Worm (Caenorhabditis elegans): Measurements from ENCODE around the gene fbxc-48.

Gene fbxc-48

DNA sequence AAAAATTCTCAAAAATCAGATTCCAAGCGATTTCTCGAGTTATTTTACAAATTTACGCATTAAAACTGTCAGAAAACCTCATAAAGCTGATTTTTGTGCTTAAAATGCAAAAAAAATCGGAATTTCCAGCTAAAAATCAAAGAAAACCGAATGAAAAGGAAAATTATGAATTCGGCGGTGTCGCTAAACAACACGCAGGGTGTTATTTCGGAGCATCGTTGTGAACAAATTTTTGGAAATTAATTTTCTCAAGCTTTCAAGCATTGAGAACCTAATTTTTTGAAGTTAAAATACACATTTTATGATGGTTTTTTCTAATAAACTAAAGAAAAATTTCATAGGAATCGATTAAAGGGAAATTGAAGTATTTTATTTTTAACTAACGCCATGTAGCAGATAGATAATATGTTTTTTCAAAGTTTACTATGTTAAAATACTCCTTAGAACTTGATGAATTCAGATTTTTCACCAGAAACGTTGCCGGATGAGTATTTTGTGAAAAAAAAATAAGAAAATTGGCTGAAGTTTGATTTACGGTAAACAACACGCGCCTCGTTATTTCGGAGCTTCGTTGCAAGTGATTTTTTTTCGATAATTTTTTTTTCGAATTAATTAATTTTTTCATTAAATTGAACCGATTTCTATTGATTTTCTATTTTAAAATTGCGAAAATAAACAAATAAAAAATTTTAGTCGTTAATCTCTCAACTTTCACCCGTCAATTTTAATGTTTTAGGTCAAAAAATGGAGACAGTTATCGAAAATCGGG lies 39.2 kb downstream of the fbxc-48 start, which contains the start of gene thoc-1:
Gene thoc-1 (plus strand): TSS at position 737 of the 769 bp plus-strand sequence.
- TF ChIP-seq hlh-11 (tag; optimal IDR thresholded peaks at IDR 0.05) (no peak), ceh-28 (tag; optimal IDR thresholded peaks at IDR 0.05) (no peak), T20F7.1 (GFP tag; optimal IDR thresholded peaks at IDR 0.05) (peak; percentile 93), hmg-1.1 (GFP tag; IDR thresholded peaks at IDR 0.05) (no peak), daf-16 (GFP tag; optimal IDR thresholded peaks at IDR 0.05) (no peak), daf-16 (tag; optimal IDR thresholded peaks at IDR 0.05) (peak; percentile 3), nhr-6 (tag; optimal IDR thresholded peaks at IDR 0.05) (no peak), unc-130 (GFP tag; optimal IDR thresholded peaks at IDR 0.05) (no peak), madf-5 (GFP tag; IDR thresholded peaks at IDR 0.05) (no peak), Y105C5A.15 (GFP tag; IDR thresholded peaks at IDR 0.05) (no peak), mep-1 (tag; optimal IDR thresholded peaks at IDR 0.05) (no peak), zip-2 (tag; optimal IDR thresholded peaks at IDR 0.05) (no peak), hlh-30 (tag; optimal IDR thresholded peaks at IDR 0.05; ENCODE audit: insufficient read depth) (no peak), F26F4.8 (GFP tag; conservative IDR thresholded peaks at IDR 0.05) (no peak), Y48G9A.11 (GFP tag; IDR thresholded peaks at IDR 0.05) (0 out of 2 replicates have a peak, but pooled peaks have one; percentile 19), dpl-1 (GFP tag; optimal IDR thresholded peaks at IDR 0.05) (no peak), nhr-48 (tag; optimal IDR thresholded peaks at IDR 0.05) (no peak), vab-7 (GFP tag; IDR thresholded peaks at IDR 0.05) (no peak), ZK337.2 (GFP tag; IDR thresholded peaks at IDR 0.05) (no peak)

DNA sequence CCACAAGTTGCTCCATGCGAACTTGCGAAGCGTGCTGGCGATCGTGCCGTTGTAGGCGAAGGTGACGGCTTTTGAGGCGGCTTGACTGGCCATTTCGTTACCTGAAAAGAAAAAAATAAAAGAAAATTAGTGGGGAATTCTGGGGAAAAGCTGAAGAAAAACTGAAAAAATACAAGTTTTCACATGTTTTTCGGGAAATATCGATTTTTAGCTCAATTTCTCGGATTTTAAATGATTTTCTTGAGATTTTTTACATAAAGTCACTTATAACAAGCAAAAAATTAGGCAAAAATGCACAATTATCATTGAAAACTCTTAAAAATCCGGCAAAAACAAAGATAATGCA lies 39.7 kb downstream of the fbxc-48 start, which contains the start of gene T02H6.11:
Gene T02H6.11 (minus strand): TSS at position 101 of the 346 bp plus-strand sequence.
- TF ChIP-seq ceh-28 (tag; optimal IDR thresholded peaks at IDR 0.05) (no peak), T26A8.4 (GFP tag; IDR thresholded peaks at IDR 0.05) (no peak), nhr-42 (GFP tag; IDR thresholded peaks at IDR 0.05) (no peak), nhr-48 (tag; optimal IDR thresholded peaks at IDR 0.05) (no peak), Y105C5A.15 (GFP tag; IDR thresholded peaks at IDR 0.05) (no peak), egl-27 (tag; optimal IDR thresholded peaks at IDR 0.05) (no peak), Y5F2A.4 (GFP tag; optimal IDR thresholded peaks at IDR 0.05) (no peak), hif-1 (tag; optimal IDR thresholded peaks at IDR 0.05) (no peak), spr-3 (GFP tag; optimal IDR thresholded peaks at IDR 0.05) (no peak), nhr-237 (tag; optimal IDR thresholded peaks at IDR 0.05) (no peak), daf-19 (GFP tag; conservative IDR thresholded peaks at IDR 0.05) (no peak), unc-39 (tag; optimal IDR thresholded peaks at IDR 0.05) (no peak), ceh-20 (GFP tag; IDR thresholded peaks at IDR 0.05) (no peak), ces-1 (GFP tag; optimal IDR thresholded peaks at IDR 0.05) (no peak), T20F7.1 (GFP tag; optimal IDR thresholded peaks at IDR 0.05) (no peak), madf-9 (GFP tag; conservative IDR thresholded peaks at IDR 0.05) (no peak), unc-130 (GFP tag; optimal IDR thresholded peaks at IDR 0.05) (no peak), sdz-12 (GFP tag; optimal IDR thresholded peaks at IDR 0.05) (no peak), mdl-1 (tag; optimal IDR thresholded peaks at IDR 0.05) (no peak), daf-8 (GFP tag; IDR thresholded peaks at IDR 0.05) (no peak)

DNA sequence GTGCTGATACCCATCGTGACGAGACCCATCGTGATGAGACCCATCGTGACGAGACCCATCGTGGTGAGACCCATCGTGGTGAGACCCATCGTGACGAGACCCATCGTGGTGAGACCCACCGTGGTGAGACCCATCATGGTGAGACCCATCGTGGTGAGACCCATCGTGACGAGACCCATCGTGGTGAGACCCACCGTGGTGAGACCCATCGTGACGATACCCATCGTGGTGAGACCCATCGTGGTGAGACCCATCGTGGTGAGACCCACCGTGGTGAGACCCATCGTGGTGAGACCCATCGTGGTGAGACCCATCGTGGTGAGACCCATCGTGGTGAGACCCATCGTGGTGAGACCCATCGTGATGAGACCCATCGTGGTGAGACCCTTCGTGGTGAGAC lies 42.3 kb downstream of the fbxc-48 start:
- 0 out of 2 replicates have a peak, but pooled peaks have one; percentile 13 for TF ChIP-seq ceh-44 (GFP tag; IDR thresholded peaks at IDR 0.05)
- TF ChIP-seq dmd-8 (GFP tag; IDR thresholded peaks at IDR 0.05) = peak; percentile 44; the same call in 1 of the 2 replicates
- TF ChIP-seq saeg-2 (GFP tag; IDR thresholded peaks at IDR 0.05) = 0 out of 2 replicates have a peak, but pooled peaks have one; percentile 33
- TF ChIP-seq set-16 (GFP tag; IDR thresholded peaks at IDR 0.05) = peak; percentile 73
- peak; percentile 42; the same call in 1 of the 2 replicates for TF ChIP-seq lim-7 (GFP tag; IDR thresholded peaks at IDR 0.05)
- 0 out of 2 replicates have a peak, but pooled peaks have one; percentile 12 for TF ChIP-seq D1046.2 (GFP tag; IDR thresholded peaks at IDR 0.05)
- peak; percentile 59; the same call in 1 of the 2 replicates for TF ChIP-seq egl-43 (GFP tag; IDR thresholded peaks at IDR 0.05)
